Fruit fly (Drosophila melanogaster): ENCODE data around the gene Yp3.

The Yp3 gene

DNA sequence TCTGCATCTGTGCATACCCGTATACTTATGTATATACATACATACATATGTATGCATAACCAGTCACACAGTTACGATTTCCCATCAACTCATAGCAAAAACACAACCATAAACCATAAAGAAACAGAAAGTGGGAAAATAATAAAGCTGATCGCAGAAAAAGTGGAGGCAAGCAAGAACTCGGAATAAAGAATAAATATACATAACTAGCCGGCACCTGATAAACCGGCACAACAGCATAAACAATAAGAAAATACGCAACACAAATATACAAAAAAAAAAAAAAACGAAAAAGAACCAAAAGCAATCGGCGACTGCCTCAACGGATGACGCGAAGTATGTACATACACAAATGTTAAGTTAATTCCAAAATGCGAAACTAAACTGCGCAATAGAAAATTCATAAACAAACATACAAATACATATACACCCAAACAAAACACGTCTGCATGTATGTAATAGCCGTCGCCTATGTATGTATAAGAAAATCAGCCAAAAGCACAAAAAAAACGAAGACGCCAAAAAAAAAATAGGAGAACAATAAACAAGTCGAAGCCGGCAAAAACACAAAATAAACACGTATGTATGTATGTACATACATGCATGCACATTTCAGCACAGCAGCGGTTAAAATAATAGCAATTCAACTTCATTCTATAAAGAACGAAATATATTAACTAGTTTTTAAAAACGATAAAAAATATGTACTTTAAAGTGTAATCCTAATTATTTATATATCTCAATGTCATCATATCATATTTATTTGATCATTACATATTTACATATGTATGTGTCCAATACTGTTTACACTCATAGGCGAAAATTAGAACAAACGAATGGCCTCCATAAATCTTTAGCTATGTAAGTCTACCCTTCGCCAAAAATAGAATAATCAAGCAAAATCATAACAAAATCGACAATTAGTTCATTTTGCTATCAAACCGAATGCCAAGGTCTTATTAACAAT, 10.2 kb upstream of the Yp3 start (continued):
- no peak for TF ChIP-seq hbn (GFP tag; IDR thresholded peaks at IDR 0.05; ENCODE audit: partially characterized antibody)
- TF ChIP-seq CG1603 (tag; optimal IDR thresholded peaks at IDR 0.05) = peak; percentile 59
- TF ChIP-seq Scr (GFP tag; IDR thresholded peaks at IDR 0.05; ENCODE audit: partially characterized antibody) = no peak
- TF ChIP-seq CG10979 (tag; optimal IDR thresholded peaks at IDR 0.05) = peak; percentile 61
- TF ChIP-seq CG11696 (GFP tag; IDR thresholded peaks at IDR 0.05) = peak; percentile 96
- TF ChIP-seq chm (GFP tag; IDR thresholded peaks at IDR 0.05) = peak; percentile 73; the same call in 1 of the 2 replicates
- peak; percentile 58; the same call in 2 of the 3 replicates for TF ChIP-seq CG14050 (GFP tag; IDR thresholded peaks at IDR 0.05)
- TF ChIP-seq CG17385 (GFP tag; optimal IDR thresholded peaks at IDR 0.05) = peak; percentile 72
- TF ChIP-seq nau (GFP tag; optimal IDR thresholded peaks at IDR 0.05) = peak; percentile 17
- TF ChIP-seq exex (tag; optimal IDR thresholded peaks at IDR 0.05) = peak; percentile 39
- no peak for TF ChIP-seq trem (tag; optimal IDR thresholded peaks at IDR 0.05)
- TF ChIP-seq CG8924 (tag; optimal IDR thresholded peaks at IDR 0.05) = peak; percentile 80
- peak; percentile 65; the same call in 2 of the 3 replicates for TF ChIP-seq otp (GFP tag; IDR thresholded peaks at IDR 0.05)
- TF ChIP-seq CG3163 (GFP tag; optimal IDR thresholded peaks at IDR 0.05) = no peak
- peak; percentile 74 for TF ChIP-seq CG18262 (tag; optimal IDR thresholded peaks at IDR 0.05)
- no peak for TF ChIP-seq Doc2 (GFP tag; IDR thresholded peaks at IDR 0.05)
- TF ChIP-seq CG32767 (GFP tag; IDR thresholded peaks at IDR 0.05) = peak; percentile 48
- TF ChIP-seq p53 (GFP tag; optimal IDR thresholded peaks at IDR 0.05) = no peak
- no peak for TF ChIP-seq pnt (GFP tag; optimal IDR thresholded peaks at IDR 0.05)
- no peak for TF ChIP-seq sima (GFP tag; optimal IDR thresholded peaks at IDR 0.05)
- TF ChIP-seq run (tag; optimal IDR thresholded peaks at IDR 0.05) = peak; percentile 43
- peak; percentile 33 for TF ChIP-seq cg (GFP tag; optimal IDR thresholded peaks at IDR 0.05)
- peak; percentile 58 for TF ChIP-seq CG31224 (GFP tag; IDR thresholded peaks at IDR 0.05)
- TF ChIP-seq Adf1 (GFP tag; IDR thresholded peaks at IDR 0.05) = peak; percentile 49
- TF ChIP-seq CG16863 (GFP tag; optimal IDR thresholded peaks at IDR 0.05) = peak; percentile 5
- peak; percentile 80 for TF ChIP-seq lmd (GFP tag; IDR thresholded peaks at IDR 0.05)
- TF ChIP-seq ranshi (GFP tag; IDR thresholded peaks at IDR 0.05) = 0 out of 2 replicates have a peak, but pooled peaks have one; percentile 75
- TF ChIP-seq CG15073 (GFP tag; optimal IDR thresholded peaks at IDR 0.05) = no peak
- peak; percentile 28; the same call in 1 of the 2 replicates for TF ChIP-seq MBD-R2 (GFP tag; IDR thresholded peaks at IDR 0.05)
- no peak for TF ChIP-seq knrl (GFP tag; IDR thresholded peaks at IDR 0.05; ENCODE audit: partially characterized antibody)
- peak; percentile 65 for TF ChIP-seq bcd (GFP tag; optimal IDR thresholded peaks at IDR 0.05)
- peak; percentile 22 for TF ChIP-seq ftz-f1 (GFP tag; optimal IDR thresholded peaks at IDR 0.05)
- peak; percentile 87 for TF ChIP-seq CG32532 (GFP tag; IDR thresholded peaks at IDR 0.05)
- peak; percentile 55 for TF ChIP-seq CG13775 (GFP tag; optimal IDR thresholded peaks at IDR 0.05)
- TF ChIP-seq crc (GFP tag; optimal IDR thresholded peaks at IDR 0.05) = peak; percentile 41
- peak; percentile 29 for TF ChIP-seq CG1233 (GFP tag; optimal IDR thresholded peaks at IDR 0.05)
- TF ChIP-seq CG10959 (GFP tag; IDR thresholded peaks at IDR 0.05) = no peak
- TF ChIP-seq Eip74EF (GFP tag; optimal IDR thresholded peaks at IDR 0.05) = peak in 1 of 2 experiments; percentile 65
- peak; percentile 64; the same call in 1 of the 2 replicates for TF ChIP-seq Xrp1 (GFP tag; IDR thresholded peaks at IDR 0.05)
- TF ChIP-seq lilli (GFP tag; optimal IDR thresholded peaks at IDR 0.05) = peak; percentile 57
- TF ChIP-seq pan (optimal IDR thresholded peaks at IDR 0.05) = no peak
- TF ChIP-seq pan (GFP tag; optimal IDR thresholded peaks at IDR 0.05 in 1 of 2, IDR thresholded peaks at IDR 0.05 in 1 of 2) = peak in 1 of 2 experiments; percentile 86
- TF ChIP-seq tna (GFP tag; IDR thresholded peaks at IDR 0.05; ENCODE audit: partially characterized antibody) = no peak
- TF ChIP-seq Mes4 (GFP tag; optimal IDR thresholded peaks at IDR 0.05) = no peak
- TF ChIP-seq da (GFP tag; optimal IDR thresholded peaks at IDR 0.05) = no peak
- no peak for TF ChIP-seq Dll (GFP tag; IDR thresholded peaks at IDR 0.05; ENCODE audit: partially characterized antibody)
- peak; percentile 45 for TF ChIP-seq CHES-1-like (GFP tag; optimal IDR thresholded peaks at IDR 0.05)
- no peak for TF ChIP-seq stwl (tag; optimal IDR thresholded peaks at IDR 0.05)
